Worm (Caenorhabditis elegans): ENCODE measurements around the gene R07A4.3.

Gene R07A4.3

DNA sequence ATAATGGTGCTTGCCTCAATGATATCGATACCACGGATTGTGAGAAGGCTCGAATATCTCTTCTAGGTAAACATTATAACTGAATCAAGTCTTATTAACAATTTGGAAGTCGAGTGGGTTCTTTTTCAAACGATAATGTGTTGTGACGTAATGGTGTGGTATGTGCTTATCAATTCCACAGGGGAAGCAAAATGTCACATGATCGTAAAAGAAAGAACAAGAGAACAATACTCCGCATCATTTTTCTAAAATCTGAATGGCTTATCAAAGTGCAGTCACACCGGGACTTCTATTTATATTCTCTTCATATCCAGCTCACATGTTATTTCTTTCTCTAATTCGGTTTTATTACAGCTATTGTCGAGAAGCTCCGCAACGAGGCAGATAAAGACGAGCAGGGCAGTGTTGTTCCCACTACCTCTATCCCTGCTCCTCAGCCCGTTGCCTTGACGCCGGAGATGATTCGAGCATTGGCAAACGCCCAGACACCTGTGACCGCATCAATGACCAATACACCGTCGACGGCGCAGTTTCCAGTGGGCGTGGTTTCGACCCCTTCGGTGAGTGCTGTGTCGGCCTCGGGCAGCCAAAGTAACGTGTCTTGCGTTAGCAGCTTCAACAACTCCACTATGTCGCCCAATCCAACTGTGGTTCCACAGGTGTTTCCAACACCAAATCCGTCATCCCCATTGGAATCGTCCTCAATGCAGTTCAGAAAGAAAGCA is 27.2 kb downstream of the R07A4.3 start:
- TF ChIP-seq mep-1 (tag; optimal IDR thresholded peaks at IDR 0.05) (no peak), drap-1 (GFP tag; optimal IDR thresholded peaks at IDR 0.05) (no peak), lin-13 (tag; optimal IDR thresholded peaks at IDR 0.05) (no peak), elt-1 (tag; optimal IDR thresholded peaks at IDR 0.05; ENCODE audit: borderline replicate concordance, insufficient read depth) (no peak), sptf-1 (tag; optimal IDR thresholded peaks at IDR 0.05) (no peak), nhr-76 (tag; optimal IDR thresholded peaks at IDR 0.05) (no peak), lin-32 (GFP tag; optimal IDR thresholded peaks at IDR 0.05) (no peak), nhr-28 (tag; optimal IDR thresholded peaks at IDR 0.05) (no peak), snpc-4 (tag; optimal IDR thresholded peaks at IDR 0.05) (no peak), cnd-1 (tag; optimal IDR thresholded peaks at IDR 0.05) (no peak), sem-2 (GFP tag; optimal IDR thresholded peaks at IDR 0.05) (no peak)

DNA sequence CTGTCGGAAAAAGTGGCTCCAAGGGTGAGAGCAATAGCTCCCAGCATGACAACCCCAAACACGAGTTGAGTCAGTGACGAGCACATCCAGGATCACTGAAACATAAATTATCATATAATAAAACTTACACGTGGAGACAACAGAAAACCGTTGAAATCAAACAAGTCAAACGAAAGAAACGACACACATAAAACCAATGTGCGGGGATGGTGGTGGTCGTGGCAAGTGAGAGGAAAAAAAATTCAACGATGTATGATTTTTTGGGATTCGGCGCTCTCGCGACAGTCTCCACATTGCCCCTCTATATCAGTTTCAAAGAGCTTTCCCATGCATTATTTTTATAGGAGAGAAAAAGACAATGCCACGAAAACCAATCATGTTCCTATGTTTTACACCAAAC is 30.3 kb downstream of the R07A4.3 start, which contains the start of gene clc-4:
Gene clc-4 (minus strand): TSS at position 101 of the 400 bp plus-strand sequence.
- TF ChIP-seq bed-3 (GFP tag; optimal IDR thresholded peaks at IDR 0.05): no peak
- no peak for TF ChIP-seq elt-3 (tag; optimal IDR thresholded peaks at IDR 0.05)
- TF ChIP-seq nhr-2 (tag; optimal IDR thresholded peaks at IDR 0.05): no peak
- TF ChIP-seq lin-32 (GFP tag; optimal IDR thresholded peaks at IDR 0.05): no peak
- no peak for TF ChIP-seq blmp-1 (tag; optimal IDR thresholded peaks at IDR 0.05)
- TF ChIP-seq sptf-1 (tag; optimal IDR thresholded peaks at IDR 0.05): no peak
- no peak for TF ChIP-seq snpc-4 (tag; optimal IDR thresholded peaks at IDR 0.05)
- TF ChIP-seq mls-2 (tag; optimal IDR thresholded peaks at IDR 0.05): no peak
- no peak for TF ChIP-seq tbx-8 (GFP tag; optimal IDR thresholded peaks at IDR 0.05)
- no peak for TF ChIP-seq ces-1 (GFP tag; optimal IDR thresholded peaks at IDR 0.05)
- no peak for TF ChIP-seq ceh-43 (GFP tag; optimal IDR thresholded peaks at IDR 0.05)
- no peak for TF ChIP-seq hlh-1 (tag; optimal IDR thresholded peaks at IDR 0.05)
- TF ChIP-seq unc-39 (tag; optimal IDR thresholded peaks at IDR 0.05): no peak
- TF ChIP-seq sem-2 (GFP tag; optimal IDR thresholded peaks at IDR 0.05): no peak
- no peak for TF ChIP-seq ceh-39 (tag; optimal IDR thresholded peaks at IDR 0.05)
- TF ChIP-seq zip-8 (tag; optimal IDR thresholded peaks at IDR 0.05): no peak
- no peak for TF ChIP-seq M03D4.4 (tag; optimal IDR thresholded peaks at IDR 0.05)
- no peak for TF ChIP-seq cnd-1 (tag; optimal IDR thresholded peaks at IDR 0.05)
- no peak for TF ChIP-seq unc-62 (GFP tag; optimal IDR thresholded peaks at IDR 0.05)

DNA sequence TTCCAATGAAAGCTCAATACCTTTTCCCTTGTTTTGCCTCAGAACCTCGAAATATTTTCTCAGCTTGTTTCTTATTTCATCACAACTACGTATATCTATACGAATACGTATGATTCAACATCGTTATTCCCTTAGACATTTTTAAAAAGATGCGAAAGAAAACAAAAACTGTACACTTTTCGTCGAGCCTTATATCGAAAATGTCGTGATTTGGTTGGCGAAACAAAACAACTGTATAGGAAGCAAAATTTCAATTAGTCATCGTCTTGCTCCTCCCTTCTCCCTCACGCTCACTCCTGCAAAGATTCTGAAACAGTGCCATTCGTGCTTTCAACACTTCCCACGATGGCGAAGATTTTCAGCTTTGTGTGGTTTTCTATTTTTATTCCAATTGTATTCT is 33.7 kb downstream of the R07A4.3 start, which contains the start of gene ttr-14:
Gene ttr-14 (plus strand): TSS at position 301 of the 400 bp plus-strand sequence.
- no peak for TF ChIP-seq ztf-11 (tag; optimal IDR thresholded peaks at IDR 0.05)
- no peak for TF ChIP-seq nhr-2 (tag; optimal IDR thresholded peaks at IDR 0.05)
- no peak for TF ChIP-seq ceh-43 (GFP tag; optimal IDR thresholded peaks at IDR 0.05)
- no peak for TF ChIP-seq ceh-83 (GFP tag; optimal IDR thresholded peaks at IDR 0.05)
- no peak for TF ChIP-seq flh-1 (GFP tag; optimal IDR thresholded peaks at IDR 0.05)
- no peak for TF ChIP-seq lin-13 (tag; optimal IDR thresholded peaks at IDR 0.05)
- no peak for TF ChIP-seq cnd-1 (tag; optimal IDR thresholded peaks at IDR 0.05)
- TF ChIP-seq nhr-237 (tag; optimal IDR thresholded peaks at IDR 0.05): no peak
- TF ChIP-seq nhr-28 (tag; optimal IDR thresholded peaks at IDR 0.05): no peak
- no peak for TF ChIP-seq unc-120 (tag; optimal IDR thresholded peaks at IDR 0.05; ENCODE audit: poor library complexity, severe bottlenecking)
- no peak for TF ChIP-seq drap-1 (GFP tag; optimal IDR thresholded peaks at IDR 0.05)
- no peak for TF ChIP-seq ham-2 (GFP tag; optimal IDR thresholded peaks at IDR 0.05)
- TF ChIP-seq lsy-2 (tag; optimal IDR thresholded peaks at IDR 0.05): no peak
- no peak for TF ChIP-seq bed-3 (GFP tag; optimal IDR thresholded peaks at IDR 0.05)
- no peak for TF ChIP-seq ceh-39 (tag; optimal IDR thresholded peaks at IDR 0.05)
- no peak for TF ChIP-seq lin-32 (GFP tag; optimal IDR thresholded peaks at IDR 0.05)
- TF ChIP-seq blmp-1 (tag; optimal IDR thresholded peaks at IDR 0.05): no peak
- no peak for TF ChIP-seq hlh-1 (tag; optimal IDR thresholded peaks at IDR 0.05)
- TF ChIP-seq nhr-12 (tag; optimal IDR thresholded peaks at IDR 0.05): no peak
- TF ChIP-seq mab-5 (tag; optimal IDR thresholded peaks at IDR 0.05): no peak

DNA sequence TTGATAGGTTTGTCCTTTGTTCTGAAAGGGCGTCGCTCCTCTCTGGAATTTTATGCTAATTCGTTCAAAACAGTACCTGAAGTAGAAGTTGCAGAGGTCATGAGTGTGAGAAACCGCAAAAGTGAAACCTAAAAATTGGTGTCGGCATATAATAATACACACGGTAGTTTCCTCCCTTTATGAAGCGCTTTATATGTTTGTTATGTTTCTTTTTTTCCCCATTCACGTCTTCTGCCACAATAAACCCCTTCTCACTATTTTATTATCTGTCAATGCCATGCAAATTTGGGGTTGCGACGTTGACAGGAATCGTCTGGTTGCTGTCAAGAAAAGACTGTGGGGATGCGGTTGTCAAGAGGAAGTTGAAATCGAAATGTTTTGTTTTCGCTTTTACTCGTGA is 38.9 kb downstream of the R07A4.3 start, which contains the start of gene vap-2:
Gene vap-2 (minus strand): TSS at position 101 of the 400 bp plus-strand sequence.
- TF ChIP-seq tbx-8 (GFP tag; optimal IDR thresholded peaks at IDR 0.05) (no peak), unc-120 (tag; optimal IDR thresholded peaks at IDR 0.05; ENCODE audit: poor library complexity, severe bottlenecking) (no peak), pha-4 (tag; optimal IDR thresholded peaks at IDR 0.05) (no peak), ces-1 (GFP tag; optimal IDR thresholded peaks at IDR 0.05) (no peak), zip-8 (tag; optimal IDR thresholded peaks at IDR 0.05) (no peak), lsy-2 (tag; optimal IDR thresholded peaks at IDR 0.05) (no peak), nhr-12 (tag; optimal IDR thresholded peaks at IDR 0.05) (no peak), ceh-43 (GFP tag; optimal IDR thresholded peaks at IDR 0.05) (no peak), cnd-1 (tag; optimal IDR thresholded peaks at IDR 0.05) (no peak), bed-3 (GFP tag; optimal IDR thresholded peaks at IDR 0.05) (no peak), sptf-1 (tag; optimal IDR thresholded peaks at IDR 0.05) (no peak)

Measured in whole organism, mixed stage, embryonic.